Worm (Caenorhabditis elegans): ENCODE data around the gene R04D3.4.

The R04D3.4 gene

ce11 chrX:13247614-13248013, 41.0 kb downstream of the R04D3.4 start:
- peak in 1 of 2 experiments; percentile 6 for TF ChIP-seq mdl-1 (tag; optimal IDR thresholded peaks at IDR 0.05)
- no peak for TF ChIP-seq pqm-1 (tag; optimal IDR thresholded peaks at IDR 0.05)
- TF ChIP-seq efl-1 (optimal IDR thresholded peaks at IDR 0.05) = no peak
- peak in 1 of 2 experiments; percentile 78 for TF ChIP-seq efl-1 (GFP tag; optimal IDR thresholded peaks at IDR 0.05 in 1 of 2)
- TF ChIP-seq lin-35 (GFP tag; optimal IDR thresholded peaks at IDR 0.05) = peak in 1 of 2 experiments; percentile 29
- no peak for TF ChIP-seq ztf-11 (tag; optimal IDR thresholded peaks at IDR 0.05)
- TF ChIP-seq elt-2 (tag; optimal IDR thresholded peaks at IDR 0.05) = peak; percentile 58

- peak; percentile 56 for TF ChIP-seq snu-23 (GFP tag; optimal IDR thresholded peaks at IDR 0.05)
- TF ChIP-seq unc-130 (tag; optimal IDR thresholded peaks at IDR 0.05) = no peak
- no peak for TF ChIP-seq lin-39 (tag; optimal IDR thresholded peaks at IDR 0.05)
- peak; percentile 0 for TF ChIP-seq elt-2 (tag; optimal IDR thresholded peaks at IDR 0.05)
- TF ChIP-seq blmp-1 (tag; optimal IDR thresholded peaks at IDR 0.05) = peak; percentile 64
- peak; percentile 82 for TF ChIP-seq nhr-20 (tag; optimal IDR thresholded peaks at IDR 0.05)
- no peak for TF ChIP-seq hpl-2 (GFP tag; optimal IDR thresholded peaks at IDR 0.05)
- peak in 1 of 2 experiments; percentile 51 for TF ChIP-seq mdl-1 (tag; optimal IDR thresholded peaks at IDR 0.05)
- no peak for TF ChIP-seq grh-1 (GFP tag; IDR thresholded peaks at IDR 0.05)
- TF ChIP-seq lin-35 (GFP tag; optimal IDR thresholded peaks at IDR 0.05) = peak in 1 of 2 experiments; percentile 65
- TF ChIP-seq ama-1 (optimal IDR thresholded peaks at IDR 0.05) = no peak
- TF ChIP-seq elt-3 (tag; optimal IDR thresholded peaks at IDR 0.05) = peak in 2 of 6 experiments; percentile 7 to 24
- peak in 1 of 2 experiments; percentile 61 for TF ChIP-seq lsy-2 (tag; optimal IDR thresholded peaks at IDR 0.05)
- TF ChIP-seq nhr-19 (GFP tag; conservative IDR thresholded peaks at IDR 0.05) = peak; percentile 32; the same call in 1 of the 2 replicates
- TF ChIP-seq nhr-85 (tag) = peak; percentile 86
- peak in 1 of 3 experiments; percentile 5 for TF ChIP-seq dpl-1 (GFP tag; optimal IDR thresholded peaks at IDR 0.05)
- peak; percentile 41 for TF ChIP-seq nhr-90 (tag; optimal IDR thresholded peaks at IDR 0.05; ENCODE audit: poor library complexity)
- peak; percentile 49 for TF ChIP-seq nhr-71 (tag; optimal IDR thresholded peaks at IDR 0.05)
- TF ChIP-seq lin-14 (GFP tag; optimal IDR thresholded peaks at IDR 0.05) = peak; percentile 46
Measured at ce11 chrX:13246668-13247358, 41.8 kb downstream of the R04D3.4 start.

ce11 chrX:13245090-13245489, 43.5 kb downstream of the R04D3.4 start, which contains the start of gene hpl-1:
Gene hpl-1 (plus strand): TSS chrX:13245390.
- TF ChIP-seq nhr-71 (tag; optimal IDR thresholded peaks at IDR 0.05) = no peak
- TF ChIP-seq fkh-4 (tag; optimal IDR thresholded peaks at IDR 0.05; ENCODE audit: borderline replicate concordance) = no peak
- no peak for TF ChIP-seq nhr-20 (tag; optimal IDR thresholded peaks at IDR 0.05)
- no peak for TF ChIP-seq fos-1 (tag; optimal IDR thresholded peaks at IDR 0.05)
- TF ChIP-seq hlh-4 (tag; optimal IDR thresholded peaks at IDR 0.05) = no peak

- TF ChIP-seq C34B4.2 (tag; optimal IDR thresholded peaks at IDR 0.05) = no peak
- no peak for TF ChIP-seq egl-13 (tag; optimal IDR thresholded peaks at IDR 0.05)
- TF ChIP-seq isw-1 (GFP tag; IDR thresholded peaks at IDR 0.05) = no peak
- no peak for TF ChIP-seq ets-5 (GFP tag; IDR thresholded peaks at IDR 0.05)
- TF ChIP-seq sox-4 (tag; optimal IDR thresholded peaks at IDR 0.05) = no peak
- TF ChIP-seq nhr-84 (tag; optimal IDR thresholded peaks at IDR 0.05) = no peak
- TF ChIP-seq vab-15 (tag; optimal IDR thresholded peaks at IDR 0.05) = no peak
- TF ChIP-seq ztf-11 (tag; optimal IDR thresholded peaks at IDR 0.05) = no peak
- no peak for TF ChIP-seq nhr-28 (tag; optimal IDR thresholded peaks at IDR 0.05)
- TF ChIP-seq lin-35 (GFP tag; optimal IDR thresholded peaks at IDR 0.05) = no peak
- TF ChIP-seq unc-30 (tag; optimal IDR thresholded peaks at IDR 0.05) = no peak
- no peak for TF ChIP-seq unc-62 (GFP tag; optimal IDR thresholded peaks at IDR 0.05)
- no peak for TF ChIP-seq snpc-4 (tag; optimal IDR thresholded peaks at IDR 0.05)
- TF ChIP-seq xbp-1 (tag; optimal IDR thresholded peaks at IDR 0.05) = no peak
- TF ChIP-seq lin-15B (tag; optimal IDR thresholded peaks at IDR 0.05) = no peak
- TF ChIP-seq nhr-76 (tag; optimal IDR thresholded peaks at IDR 0.05) = no peak
Measured at ce11 chrX:13242231-13242630, 46.4 kb downstream of the R04D3.4 start, which contains the start of gene K08H2.5. Gene K08H2.5 (minus strand): TSS chrX:13242331.

All from whole organism, L1 larva.